Fruit fly (Drosophila melanogaster) S2 (cell line): ENCODE results near the gene PhKgamma.

Experiments
- CG8478 ChIP-seq: fragments of >200 bp; optimal IDR thresholded peaks from 2 replicates; lab custom pipeline; 2018
- CTCF ChIP-seq, 2 experiments: fragments of >200 bp; optimal IDR thresholded peaks; 2 replicates each; lab custom pipeline; 2018

DNA sequence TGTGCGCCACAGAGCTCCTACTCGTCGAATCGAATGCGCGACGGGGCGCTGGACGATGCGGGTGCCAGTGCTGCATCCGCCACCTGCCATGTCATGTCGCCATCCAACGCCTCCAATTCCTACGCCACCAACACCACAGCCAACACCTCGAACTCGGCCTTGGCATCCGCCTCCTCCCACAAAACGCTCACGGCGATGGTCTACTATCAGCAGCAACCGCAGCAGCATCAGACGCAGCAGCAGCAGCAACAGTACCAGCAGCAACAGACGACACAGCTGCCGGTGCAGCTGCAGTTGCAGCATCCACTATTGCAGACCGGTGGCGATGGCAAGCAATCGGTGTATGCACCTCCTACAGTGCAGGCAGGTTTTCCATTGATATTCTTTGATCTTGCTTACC, 5.8 kb downstream of the PhKgamma start:
- TF ChIP-seq CG8478 (lab: Kevin White, UChicago) (no peak), CTCF (optimal IDR thresholded peaks at IDR 0.05; lab: Kevin White, UChicago) (no peak)
